Worm (Caenorhabditis elegans) whole organism, L2 larva: ENCODE measurements around the gene usp-4.

Experiments used
- C34F6.9 ChIP-seq: fragments of 150-350 bp; optimal IDR thresholded peaks from 2 replicates; lab custom pipeline; 2014; ENCODE audit warnings: missing biosample characterization, missing genetic modification characterization
- F13H6.1 ChIP-seq: sonication (generic microtip); optimal IDR thresholded peaks from 2 replicates; lab custom pipeline; 2016; ENCODE audit warnings: missing genetic modification characterization, missing compliant biosample characterization
- aly-2 ChIP-seq: fragments of 150-350 bp; optimal IDR thresholded peaks from 2 replicates; lab custom pipeline; 2014; ENCODE audit warnings: missing biosample characterization, missing genetic modification characterization
- ama-1 ChIP-seq: fragments of 150-350 bp; optimal IDR thresholded peaks from 2 replicates; lab custom pipeline; 2018; ENCODE audit warnings: inconsistent platforms
- ceh-16 ChIP-seq: fragments of 150-350 bp; optimal IDR thresholded peaks from 2 replicates; lab custom pipeline; 2014; ENCODE audit warnings: missing biosample characterization, missing genetic modification characterization
- elt-1 ChIP-seq: fragments of 150-350 bp; optimal IDR thresholded peaks from 2 replicates; lab custom pipeline; 2014; ENCODE audit warnings: missing biosample characterization, missing genetic modification characterization
- fos-1 ChIP-seq: fragments of 150-350 bp; optimal IDR thresholded peaks from 2 replicates; lab custom pipeline; 2014; ENCODE audit warnings: missing biosample characterization, missing genetic modification characterization
- lin-39 ChIP-seq: fragments of 150-350 bp; optimal IDR thresholded peaks from 2 replicates; lab custom pipeline; 2014; ENCODE audit warnings: missing biosample characterization, missing genetic modification reagents, missing genetic modification characterization
- nhr-11 ChIP-seq: fragments of 150-350 bp; optimal IDR thresholded peaks from 2 replicates; lab custom pipeline; 2014; ENCODE audit warnings: missing biosample characterization, missing genetic modification characterization
- nhr-12 ChIP-seq: fragments of 150-350 bp; optimal IDR thresholded peaks from 2 replicates; lab custom pipeline; 2014; ENCODE audit warnings: missing biosample characterization, missing genetic modification characterization
- unc-62 ChIP-seq: fragments of 150-350 bp; optimal IDR thresholded peaks from 2 replicates; lab custom pipeline; 2014; ENCODE audit warnings: missing biosample characterization, missing genetic modification reagents, missing genetic modification characterization
- ztf-1 ChIP-seq: fragments of 200-800 bp; sonication (Bioruptor generic); conservative IDR thresholded peaks from 2 replicates; pipeline ENCODE4 v1.3.6; 2022; ENCODE audit warnings: missing genetic modification characterization, missing compliant biosample characterization

DNA sequence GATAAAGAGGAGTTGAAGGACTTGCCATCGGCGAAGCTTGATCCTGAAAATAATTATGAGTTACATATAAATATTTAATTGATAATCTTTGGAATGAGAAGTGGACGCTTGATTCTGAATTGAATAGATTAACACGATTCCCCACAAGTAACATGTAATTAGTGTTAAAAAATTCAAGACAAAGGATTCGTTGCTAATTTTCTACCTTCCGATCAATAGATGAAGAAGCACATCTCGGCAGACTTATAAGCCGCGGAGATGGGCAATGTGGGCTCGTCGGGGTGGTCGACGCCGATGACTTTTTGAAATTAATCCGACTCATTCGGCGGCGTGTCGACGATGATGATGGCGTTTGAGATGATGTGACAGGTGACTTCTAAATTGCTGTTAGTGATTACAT is 10.0 kb upstream of the usp-4 start:
- TF ChIP-seq nhr-12 (no peak), ama-1 (lab: Kevin White, UChicago) (no peak), ceh-16 (tag; lab: Kevin White, UChicago) (no peak), aly-2 (tag; lab: Kevin White, UChicago) (no peak), lin-39 (tag; lab: Kevin White, UChicago) (no peak), nhr-11 (no peak), ztf-1 (GFP tag; lab: Robert Waterston, UW) (no peak), fos-1 (tag; lab: Kevin White, UChicago) (no peak), unc-62 (GFP tag; lab: Kevin White, UChicago) (no peak), F13H6.1 (no peak), elt-1 (tag; lab: Kevin White, UChicago) (no peak), C34F6.9 (tag; lab: Kevin White, UChicago) (no peak)
